Worm (Caenorhabditis elegans): Measurements from ENCODE around the gene ncx-1.

The ncx-1 gene

ce11 chrV:20158223-20158622 lies 37.8 kb upstream of the ncx-1 start, which contains the start of gene F19B2.6:
F19B2.6 (plus strand) TSS chrV:20158523.
- no peak for TF ChIP-seq tbx-11 (GFP tag; IDR thresholded peaks at IDR 0.05)
- TF ChIP-seq tra-4 (tag; optimal IDR thresholded peaks at IDR 0.05): no peak
- no peak for TF ChIP-seq pes-1 (GFP tag; IDR thresholded peaks at IDR 0.05)
- TF ChIP-seq sea-1 (GFP tag; conservative IDR thresholded peaks at IDR 0.05): no peak
- TF ChIP-seq tbx-37 (GFP tag; conservative IDR thresholded peaks at IDR 0.05): no peak
- TF ChIP-seq scrt-1 (GFP tag; IDR thresholded peaks at IDR 0.05): no peak
- no peak for TF ChIP-seq hnd-1 (tag; optimal IDR thresholded peaks at IDR 0.05)
- TF ChIP-seq F13C5.2 (tag; optimal IDR thresholded peaks at IDR 0.05): no peak
- no peak for TF ChIP-seq hmbx-1 (tag; optimal IDR thresholded peaks at IDR 0.05)
- no peak for TF ChIP-seq ama-1 (optimal IDR thresholded peaks at IDR 0.05)
- TF ChIP-seq B0310.2 (tag; optimal IDR thresholded peaks at IDR 0.05): no peak
- TF ChIP-seq ceh-13 (GFP tag; optimal IDR thresholded peaks at IDR 0.05): no peak
- no peak for TF ChIP-seq hmg-4 (GFP tag; optimal IDR thresholded peaks at IDR 0.05)

ce11 chrV:20151855-20152254 lies 31.4 kb upstream of the ncx-1 start:
- TF ChIP-seq ceh-36 (tag; optimal IDR thresholded peaks at IDR 0.05): no peak
- TF ChIP-seq sea-1 (GFP tag; conservative IDR thresholded peaks at IDR 0.05): no peak
- no peak for TF ChIP-seq flt-1 (GFP tag; IDR thresholded peaks at IDR 0.05)
- no peak for TF ChIP-seq hnd-1 (tag; optimal IDR thresholded peaks at IDR 0.05)
- TF ChIP-seq hmg-4 (GFP tag; optimal IDR thresholded peaks at IDR 0.05): no peak
- no peak for TF ChIP-seq ceh-13 (GFP tag; optimal IDR thresholded peaks at IDR 0.05)
- TF ChIP-seq aly-1 (tag; optimal IDR thresholded peaks at IDR 0.05): no peak
- no peak for TF ChIP-seq tbx-11 (GFP tag; IDR thresholded peaks at IDR 0.05)
- TF ChIP-seq B0310.2 (tag; optimal IDR thresholded peaks at IDR 0.05): no peak
- no peak for TF ChIP-seq tra-4 (tag; optimal IDR thresholded peaks at IDR 0.05)
- no peak for TF ChIP-seq scrt-1 (GFP tag; IDR thresholded peaks at IDR 0.05)
- TF ChIP-seq ets-7 (tag; optimal IDR thresholded peaks at IDR 0.05): no peak
- TF ChIP-seq pes-1 (GFP tag; IDR thresholded peaks at IDR 0.05): no peak
- no peak for TF ChIP-seq hmbx-1 (tag; optimal IDR thresholded peaks at IDR 0.05)
- TF ChIP-seq F13C5.2 (tag; optimal IDR thresholded peaks at IDR 0.05): no peak
- no peak for TF ChIP-seq ama-1 (optimal IDR thresholded peaks at IDR 0.05)

ce11 chrV:20151432-20151831 lies 31.0 kb upstream of the ncx-1 start, which contains the start of gene F19B2.7:
F19B2.7 (plus strand) TSS chrV:20151732.
- no peak for TF ChIP-seq ceh-13 (GFP tag; optimal IDR thresholded peaks at IDR 0.05)
- no peak for TF ChIP-seq sea-1 (GFP tag; conservative IDR thresholded peaks at IDR 0.05)
- TF ChIP-seq flt-1 (GFP tag; IDR thresholded peaks at IDR 0.05): no peak
- no peak for TF ChIP-seq B0310.2 (tag; optimal IDR thresholded peaks at IDR 0.05)
- no peak for TF ChIP-seq hmbx-1 (tag; optimal IDR thresholded peaks at IDR 0.05)
- TF ChIP-seq F13C5.2 (tag; optimal IDR thresholded peaks at IDR 0.05): no peak
- no peak for TF ChIP-seq tbx-11 (GFP tag; IDR thresholded peaks at IDR 0.05)
- TF ChIP-seq ets-7 (tag; optimal IDR thresholded peaks at IDR 0.05): no peak
- TF ChIP-seq ama-1 (optimal IDR thresholded peaks at IDR 0.05): no peak
- TF ChIP-seq hnd-1 (tag; optimal IDR thresholded peaks at IDR 0.05): no peak
- TF ChIP-seq hmg-4 (GFP tag; optimal IDR thresholded peaks at IDR 0.05): no peak
- no peak for TF ChIP-seq aly-1 (tag; optimal IDR thresholded peaks at IDR 0.05)
- TF ChIP-seq ceh-36 (tag; optimal IDR thresholded peaks at IDR 0.05): no peak
- no peak for TF ChIP-seq tra-4 (tag; optimal IDR thresholded peaks at IDR 0.05)

ce11 chrV:20147662-20148245 lies 27.3 kb upstream of the ncx-1 start, which contains the start of gene Y113G7A.13:
Y113G7A.13 (plus strand) TSS chrV:20148195.
- TF ChIP-seq sea-1 (GFP tag; conservative IDR thresholded peaks at IDR 0.05) (no peak), hmbx-1 (tag; optimal IDR thresholded peaks at IDR 0.05) (no peak), flt-1 (GFP tag; IDR thresholded peaks at IDR 0.05) (no peak), tbx-11 (GFP tag; IDR thresholded peaks at IDR 0.05) (no peak), ceh-13 (GFP tag; optimal IDR thresholded peaks at IDR 0.05) (no peak), hmg-4 (GFP tag; optimal IDR thresholded peaks at IDR 0.05) (no peak), scrt-1 (GFP tag; IDR thresholded peaks at IDR 0.05) (no peak), ets-7 (tag; optimal IDR thresholded peaks at IDR 0.05) (no peak), F13C5.2 (tag; optimal IDR thresholded peaks at IDR 0.05) (no peak), hnd-1 (tag; optimal IDR thresholded peaks at IDR 0.05) (no peak), B0310.2 (tag; optimal IDR thresholded peaks at IDR 0.05) (no peak), ceh-36 (tag; optimal IDR thresholded peaks at IDR 0.05) (no peak), aly-1 (tag; optimal IDR thresholded peaks at IDR 0.05) (no peak), pes-1 (GFP tag; IDR thresholded peaks at IDR 0.05) (no peak)

ce11 chrV:20143711-20144110 lies 23.2 kb upstream of the ncx-1 start:
- TF ChIP-seq B0310.2 (tag; optimal IDR thresholded peaks at IDR 0.05): no peak
- no peak for TF ChIP-seq tbx-11 (GFP tag; IDR thresholded peaks at IDR 0.05)
- no peak for TF ChIP-seq flt-1 (GFP tag; IDR thresholded peaks at IDR 0.05)
- no peak for TF ChIP-seq ceh-13 (GFP tag; optimal IDR thresholded peaks at IDR 0.05)
- TF ChIP-seq hmbx-1 (tag; optimal IDR thresholded peaks at IDR 0.05): no peak
- TF ChIP-seq ceh-36 (tag; optimal IDR thresholded peaks at IDR 0.05): no peak

- no peak for TF ChIP-seq ama-1 (optimal IDR thresholded peaks at IDR 0.05)
- no peak for TF ChIP-seq hmg-4 (GFP tag; optimal IDR thresholded peaks at IDR 0.05)
- TF ChIP-seq ets-7 (tag; optimal IDR thresholded peaks at IDR 0.05): no peak
- no peak for TF ChIP-seq F13C5.2 (tag; optimal IDR thresholded peaks at IDR 0.05)
- TF ChIP-seq B0310.2 (tag; optimal IDR thresholded peaks at IDR 0.05): no peak
- TF ChIP-seq tbx-37 (GFP tag; conservative IDR thresholded peaks at IDR 0.05): no peak
- no peak for TF ChIP-seq sea-1 (GFP tag; conservative IDR thresholded peaks at IDR 0.05)
- no peak for TF ChIP-seq ceh-13 (GFP tag; optimal IDR thresholded peaks at IDR 0.05)
- TF ChIP-seq tra-4 (tag; optimal IDR thresholded peaks at IDR 0.05): no peak
- no peak for TF ChIP-seq tbx-11 (GFP tag; IDR thresholded peaks at IDR 0.05)
- TF ChIP-seq aly-1 (tag; optimal IDR thresholded peaks at IDR 0.05): no peak
- no peak for TF ChIP-seq flt-1 (GFP tag; IDR thresholded peaks at IDR 0.05)
- no peak for TF ChIP-seq hnd-1 (tag; optimal IDR thresholded peaks at IDR 0.05)
- no peak for TF ChIP-seq hmbx-1 (tag; optimal IDR thresholded peaks at IDR 0.05)
- TF ChIP-seq ceh-36 (tag; optimal IDR thresholded peaks at IDR 0.05): no peak
- TF ChIP-seq scrt-1 (GFP tag; IDR thresholded peaks at IDR 0.05): no peak
Measured at ce11 chrV:20142285-20142684, 21.8 kb upstream of the ncx-1 start, which contains the start of gene Y113G7A.12. Y113G7A.12 (plus strand) TSS chrV:20142585.

- no peak for TF ChIP-seq scrt-1 (GFP tag; IDR thresholded peaks at IDR 0.05)
- TF ChIP-seq hnd-1 (tag; optimal IDR thresholded peaks at IDR 0.05): no peak
- no peak for TF ChIP-seq tra-4 (tag; optimal IDR thresholded peaks at IDR 0.05)
- no peak for TF ChIP-seq ets-7 (tag; optimal IDR thresholded peaks at IDR 0.05)
- no peak for TF ChIP-seq flt-1 (GFP tag; IDR thresholded peaks at IDR 0.05)
- no peak for TF ChIP-seq ceh-13 (GFP tag; optimal IDR thresholded peaks at IDR 0.05)
- no peak for TF ChIP-seq ama-1 (optimal IDR thresholded peaks at IDR 0.05)
- no peak for TF ChIP-seq tbx-37 (GFP tag; conservative IDR thresholded peaks at IDR 0.05)
- TF ChIP-seq F13C5.2 (tag; optimal IDR thresholded peaks at IDR 0.05): no peak
- no peak for TF ChIP-seq ceh-36 (tag; optimal IDR thresholded peaks at IDR 0.05)
- no peak for TF ChIP-seq pes-1 (GFP tag; IDR thresholded peaks at IDR 0.05)
- TF ChIP-seq hmbx-1 (tag; optimal IDR thresholded peaks at IDR 0.05): no peak
- TF ChIP-seq hmg-4 (GFP tag; optimal IDR thresholded peaks at IDR 0.05): no peak
- TF ChIP-seq tbx-11 (GFP tag; IDR thresholded peaks at IDR 0.05): no peak
- no peak for TF ChIP-seq aly-1 (tag; optimal IDR thresholded peaks at IDR 0.05)
- no peak for TF ChIP-seq B0310.2 (tag; optimal IDR thresholded peaks at IDR 0.05)
- TF ChIP-seq sea-1 (GFP tag; conservative IDR thresholded peaks at IDR 0.05): no peak
Measured at ce11 chrV:20138407-20139044, 18.1 kb upstream of the ncx-1 start, which contains the start of gene Y113G7A.14. Y113G7A.14 (minus strand) TSS chrV:20138457.

Measured in whole organism, early embryonic.